Fruit fly (Drosophila melanogaster) whole organism, wandering third instar larva: ENCODE data around the gene CG8206.
A peak's percentile ranks its signal among the peaks of the same experiment; 100 is the strongest.

ENCODE experiments used
- Abd-B ChIP-seq: fragments of >200 bp; optimal IDR thresholded peaks from 2 replicates; lab custom pipeline; 2017; ENCODE audit warnings: missing biosample characterization, missing genetic modification characterization
- CG32264 ChIP-seq: fragments of 200-800 bp; sonication (Bioruptor generic); optimal IDR thresholded peaks from 2 replicates; lab custom pipeline; 2016; ENCODE audit warnings: missing biosample characterization, missing genetic modification characterization
- CG9705 ChIP-seq: fragments of 200-800 bp; sonication (Bioruptor generic); optimal IDR thresholded peaks from 2 replicates; lab custom pipeline; 2018; ENCODE audit warnings: missing biosample characterization, mild to moderate bottlenecking, missing genetic modification characterization
- Dif ChIP-seq: fragments of 200-275, 200-300 bp; sonication (Bioruptor generic); optimal IDR thresholded peaks from 2 replicates; lab custom pipeline; 2018; ENCODE audit warnings: missing biosample characterization, missing genetic modification characterization; ENCODE audit not compliant: partially characterized antibody
- GATAd ChIP-seq: sonication (Bioruptor generic); optimal IDR thresholded peaks from 2 replicates; lab custom pipeline; 2016; ENCODE audit warnings: missing biosample characterization, missing genetic modification characterization
- HLH106 ChIP-seq: fragments of 200-800 bp; optimal IDR thresholded peaks from 3 replicates; lab custom pipeline; 2019; ENCODE audit warnings: missing biosample characterization, mild to moderate bottlenecking, missing genetic modification characterization, moderate library complexity
- Hnf4 ChIP-seq: fragments of 200-800 bp; sonication (Bioruptor generic); optimal IDR thresholded peaks from 2 replicates; lab custom pipeline; 2016; ENCODE audit warnings: missing biosample characterization, mild to moderate bottlenecking, missing genetic modification characterization
- Hr83 ChIP-seq: fragments of 200-300 bp; sonication (Bioruptor generic); optimal IDR thresholded peaks from 2 replicates; lab custom pipeline; 2016; ENCODE audit warnings: missing biosample characterization, mild to moderate bottlenecking, missing genetic modification characterization, moderate library complexity; ENCODE audit not compliant: poor library complexity, severe bottlenecking
- Jra ChIP-seq: sonication (Bioruptor generic); optimal IDR thresholded peaks from 2 replicates; lab custom pipeline; 2016; ENCODE audit warnings: missing biosample characterization, missing genetic modification characterization
- Mio ChIP-seq: sonication (Bioruptor generic); optimal IDR thresholded peaks from 2 replicates; lab custom pipeline; 2016; ENCODE audit warnings: missing biosample characterization, missing genetic modification characterization
- N ChIP-seq: fragments of >200 bp; optimal IDR thresholded peaks from 2 replicates; lab custom pipeline; 2018; ENCODE audit warnings: missing biosample characterization, missing external identifiers, missing genetic modification characterization
- OdsH ChIP-seq: fragments of 200-800 bp; sonication (Bioruptor generic); optimal IDR thresholded peaks from 2 replicates; lab custom pipeline; 2016; ENCODE audit warnings: missing biosample characterization, mild to moderate bottlenecking, missing genetic modification characterization
- Sp1 ChIP-seq: fragments of 200-800 bp; sonication (Bioruptor generic); optimal IDR thresholded peaks from 3 replicates; lab custom pipeline; 2019; ENCODE audit warnings: missing biosample characterization, mild to moderate bottlenecking, missing genetic modification characterization, moderate library complexity
- Vsx2 ChIP-seq: fragments of 200-300, 225-300 bp; sonication (Bioruptor generic); optimal IDR thresholded peaks from 2 replicates; lab custom pipeline; 2018; ENCODE audit warnings: missing biosample characterization, missing genetic modification characterization; ENCODE audit not compliant: partially characterized antibody
- br ChIP-seq: fragments of 200-800 bp; sonication (Bioruptor generic); optimal IDR thresholded peaks from 2 replicates; lab custom pipeline; 2016; ENCODE audit warnings: missing biosample characterization, missing genetic modification characterization
- brk ChIP-seq: fragments of 200-800 bp; sonication (Bioruptor generic); optimal IDR thresholded peaks from 2 replicates; lab custom pipeline; 2016; ENCODE audit warnings: missing biosample characterization, mild to moderate bottlenecking, missing genetic modification characterization
- dl ChIP-seq, 2 experiments: fragments of 175-275, 200-275 bp in 1 of 2; fragments of 200-275 bp in 1 of 2; sonication (Bioruptor generic); optimal IDR thresholded peaks; lab custom pipeline; 2018; ENCODE audit warnings: mild to moderate bottlenecking in 2 of 2, missing biosample characterization in 2 of 2, missing genetic modification characterization in 2 of 2, moderate library complexity in 2 of 2; ENCODE audit not compliant: partially characterized antibody in 2 of 2, insufficient read depth in 1 of 2
- dsf ChIP-seq: sonication (Bioruptor generic); optimal IDR thresholded peaks from 2 replicates; lab custom pipeline; 2016; ENCODE audit warnings: missing biosample characterization, missing genetic modification characterization, borderline replicate concordance
- foxo ChIP-seq, 2 experiments: fragments of 200-800 bp; sonication (Bioruptor generic); optimal IDR thresholded peaks; 2 replicates in 1 of 2; 3 replicates in 1 of 2; lab custom pipeline; 2016 to 2017; ENCODE audit warnings: missing biosample characterization in 2 of 2, missing genetic modification characterization in 2 of 2
- fru ChIP-seq: fragments of 200-800 bp; sonication (Bioruptor generic); optimal IDR thresholded peaks from 3 replicates; lab custom pipeline; 2016; ENCODE audit warnings: missing biosample characterization, mild to moderate bottlenecking, missing genetic modification characterization
- h ChIP-seq: fragments of 200-800 bp; sonication (Bioruptor generic); optimal IDR thresholded peaks from 3 replicates; lab custom pipeline; 2016; ENCODE audit warnings: missing biosample characterization, mild to moderate bottlenecking, missing genetic modification characterization
- lola ChIP-seq: fragments of >200 bp; optimal IDR thresholded peaks from 2 replicates; lab custom pipeline; 2017; ENCODE audit warnings: missing biosample characterization, missing genetic modification characterization
- pan ChIP-seq: fragments of >200 bp; optimal IDR thresholded peaks from 2 replicates; lab custom pipeline; 2017
- psq ChIP-seq: fragments of 200-800 bp; sonication (Bioruptor generic); optimal IDR thresholded peaks from 3 replicates; lab custom pipeline; 2017; ENCODE audit warnings: missing biosample characterization, mild to moderate bottlenecking, missing genetic modification characterization, moderate library complexity
- rgr ChIP-seq: fragments of 200-800 bp; sonication (Bioruptor generic); optimal IDR thresholded peaks from 3 replicates; lab custom pipeline; 2016; ENCODE audit warnings: missing biosample characterization, mild to moderate bottlenecking, missing genetic modification characterization
- sage ChIP-seq: fragments of 200-800 bp; sonication (Bioruptor generic); optimal IDR thresholded peaks from 2 replicates; lab custom pipeline; 2016; ENCODE audit warnings: missing biosample characterization, mild to moderate bottlenecking, missing genetic modification characterization
- sv ChIP-seq: fragments of 200-800 bp; sonication (Bioruptor generic); optimal IDR thresholded peaks from 3 replicates; lab custom pipeline; 2016; ENCODE audit warnings: missing biosample characterization, missing genetic modification characterization
- tai ChIP-seq: sonication (Bioruptor generic); optimal IDR thresholded peaks from 2 replicates; lab custom pipeline; 2016; ENCODE audit warnings: missing biosample characterization, missing genetic modification characterization
- usp ChIP-seq: fragments of >200 bp; optimal IDR thresholded peaks from 2 replicates; lab custom pipeline; 2017; ENCODE audit warnings: missing biosample characterization, missing genetic modification characterization

The CG8206 gene

DNA sequence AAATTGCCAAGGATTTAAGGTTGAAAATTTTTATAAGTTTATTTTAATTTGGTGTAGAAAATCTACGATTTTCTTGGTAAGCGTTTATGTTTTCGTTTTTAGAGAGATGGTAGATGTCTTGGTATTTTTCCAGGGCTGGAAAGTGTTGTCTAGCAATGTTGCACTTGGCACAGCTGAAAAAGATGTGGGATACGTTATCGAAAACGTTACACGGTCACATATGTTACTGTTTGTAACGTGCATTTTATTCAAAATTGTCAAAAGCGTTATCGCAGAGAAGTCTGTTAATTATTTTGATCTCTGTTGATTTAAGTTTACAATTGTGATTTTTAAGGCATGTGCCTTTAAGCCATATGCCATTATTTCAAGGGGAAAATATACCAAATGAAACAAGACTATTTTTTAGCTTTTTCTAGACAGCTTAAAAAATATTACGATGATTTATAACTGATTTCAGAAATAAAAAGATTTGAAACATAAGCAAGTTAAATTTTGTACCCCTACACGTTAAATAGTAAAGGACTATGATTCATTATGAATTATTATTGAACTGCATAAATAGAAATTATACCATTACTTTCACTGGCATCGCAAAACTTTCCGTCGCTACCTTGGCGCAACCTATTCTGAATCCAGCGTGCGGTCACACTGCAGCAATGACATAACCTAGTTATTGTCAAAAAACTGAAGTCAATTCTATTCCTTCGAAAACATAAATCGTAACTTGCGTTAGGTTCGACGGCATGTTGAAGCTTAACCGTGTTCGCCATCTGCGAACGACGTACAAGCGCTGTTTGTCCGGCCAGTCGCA is 46.6 kb downstream of the CG8206 start, which contains the start of the genes Paf-AHalpha and mRpS30:
TSS of gene Paf-AHalpha (minus strand) at position 155 of the 811 bp plus-strand sequence.
TSS of gene mRpS30 (plus strand) at position 619 of the 811 bp plus-strand sequence.
- TF ChIP-seq dl (GFP tag; optimal IDR thresholded peaks at IDR 0.05; lab: Kevin White, UChicago; ENCODE audit: insufficient read depth in 1 of 2, partially characterized antibody in 2 of 2) (no peak), Hr83 (GFP tag; lab: Kevin White, UChicago) (peak; percentile 45), Jra (GFP tag; lab: Kevin White, UChicago) (peak; percentile 22)

dm6 chrX:15786242-15786641 is 47.2 kb downstream of the CG8206 start:
- TF ChIP-seq Vsx2 (no peak), fru (no peak), Jra (GFP tag; lab: Kevin White, UChicago) (no peak), CG9705 (no peak), Abd-B (GFP tag; lab: Kevin White, UChicago) (no peak), tai (GFP tag; lab: Kevin White, UChicago) (no peak), CG32264 (GFP tag; lab: Kevin White, UChicago) (no peak), brk (no peak), pan (no peak), br (GFP tag; lab: Kevin White, UChicago) (no peak), Dif (GFP tag; lab: Kevin White, UChicago) (no peak), rgr (GFP tag; lab: Kevin White, UChicago) (no peak), dsf (GFP tag; lab: Kevin White, UChicago) (no peak), sage (GFP tag; lab: Kevin White, UChicago) (no peak), lola (GFP tag; lab: Kevin White, UChicago) (no peak), GATAd (no peak), sv (GFP tag; lab: Kevin White, UChicago) (no peak), h (no peak), N (GFP tag; lab: Kevin White, UChicago) (no peak), Mio (no peak)

DNA sequence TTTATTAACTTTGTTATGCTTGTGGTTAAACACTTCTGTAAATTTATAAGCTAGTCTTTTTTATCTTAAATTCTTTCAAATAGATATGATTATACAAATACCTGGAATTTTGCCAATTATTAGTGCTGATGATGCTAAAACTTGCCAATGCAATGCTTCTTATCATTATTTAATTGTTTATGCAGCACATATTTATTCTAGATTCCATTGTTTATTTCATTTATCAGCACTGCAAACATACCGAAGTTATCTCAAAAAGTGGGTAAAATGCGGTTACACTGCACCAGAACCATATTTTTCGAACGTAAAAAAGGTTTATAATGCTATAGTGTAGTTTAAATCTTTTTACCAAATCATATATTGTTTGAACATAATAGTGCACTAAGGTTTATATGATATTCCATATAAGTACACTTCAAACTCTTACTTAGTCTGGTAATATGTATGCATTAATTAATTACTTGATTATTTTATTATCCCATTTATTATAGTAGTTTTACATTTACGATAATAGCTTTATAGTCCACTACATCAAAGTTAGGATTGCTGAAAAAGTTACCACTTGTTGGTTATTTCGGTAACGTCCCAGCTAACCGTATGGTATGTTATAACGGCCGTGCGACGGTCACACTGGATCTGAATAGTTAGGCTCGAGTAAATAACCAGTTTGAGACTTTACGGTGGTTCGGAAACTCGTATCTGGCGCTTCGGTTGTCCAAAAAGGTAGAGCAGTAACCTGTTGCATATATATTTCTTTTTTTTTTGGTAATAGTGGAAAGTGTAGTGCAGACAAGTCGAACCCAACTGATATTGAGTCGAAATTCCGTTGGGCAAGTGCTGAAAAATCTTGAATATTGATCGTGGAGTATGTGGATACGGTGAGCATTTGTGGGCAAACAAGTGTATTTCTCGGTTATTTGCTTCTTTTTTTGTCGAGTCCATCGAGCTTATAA is 49.5 kb downstream of the CG8206 start, which contains the start of gene Rhp:
TSS of gene Rhp (plus strand) at position 663 of the 953 bp plus-strand sequence.
- TF ChIP-seq fru, result peak; percentile 5
- peak; percentile 34 for TF ChIP-seq sage (GFP tag; lab: Kevin White, UChicago)
- peak; percentile 70 for TF ChIP-seq Sp1 (GFP tag; lab: Kevin White, UChicago)
- TF ChIP-seq Hnf4 (GFP tag; lab: Kevin White, UChicago), result peak; percentile 40
- TF ChIP-seq foxo (GFP tag; optimal IDR thresholded peaks at IDR 0.05; lab: Kevin White, UChicago), result peak in 1 of 2 experiments; percentile 30
- TF ChIP-seq h, result peak; percentile 50
- TF ChIP-seq Vsx2, result no peak
- TF ChIP-seq OdsH (GFP tag; lab: Kevin White, UChicago), result peak; percentile 66
- no peak for TF ChIP-seq usp (GFP tag; lab: Kevin White, UChicago)
- TF ChIP-seq psq, result peak; percentile 15
- TF ChIP-seq CG9705, result peak; percentile 41
- TF ChIP-seq HLH106 (tag; lab: Kevin White, UChicago), result peak; percentile 9
- no peak for TF ChIP-seq tai (GFP tag; lab: Kevin White, UChicago)
- no peak for TF ChIP-seq Dif (GFP tag; lab: Kevin White, UChicago)
- TF ChIP-seq Hr83 (GFP tag; lab: Kevin White, UChicago), result peak; percentile 52
- TF ChIP-seq CG32264 (GFP tag; lab: Kevin White, UChicago), result peak; percentile 12
- TF ChIP-seq rgr (GFP tag; lab: Kevin White, UChicago), result peak; percentile 45
- TF ChIP-seq Abd-B (GFP tag; lab: Kevin White, UChicago), result no peak
- TF ChIP-seq, all 38 proteins: peak for 13
